Worm (Caenorhabditis elegans) whole organism, L1 larva: ENCODE results near the gene F52E10.2.

ENCODE experiments used
- C04F5.9 ChIP-seq: sonication (generic microtip); optimal IDR thresholded peaks from 2 replicates; lab custom pipeline; 2016; ENCODE audit warnings: missing genetic modification characterization, missing compliant biosample characterization
- C16A3.4 ChIP-seq: fragments of 150-350 bp; optimal IDR thresholded peaks from 2 replicates; lab custom pipeline; 2014; ENCODE audit warnings: missing biosample characterization, missing genetic modification characterization
- C34B4.2 ChIP-seq: sonication (generic microtip); optimal IDR thresholded peaks from 2 replicates; lab custom pipeline; 2017; ENCODE audit warnings: mild to moderate bottlenecking, missing genetic modification characterization, missing compliant biosample characterization
- aha-1 ChIP-seq: fragments of 150-350 bp; optimal IDR thresholded peaks from 2 replicates; lab custom pipeline; 2014; ENCODE audit warnings: missing biosample characterization, missing genetic modification characterization
- alr-1 ChIP-seq: fragments of 200-800 bp; sonication (Bioruptor generic); optimal IDR thresholded peaks from 2 replicates; lab custom pipeline; 2018; ENCODE audit warnings: borderline replicate concordance, mild to moderate bottlenecking, missing genetic modification characterization, missing compliant biosample characterization
- aly-2 ChIP-seq: fragments of 150-350 bp; optimal IDR thresholded peaks from 2 replicates; lab custom pipeline; 2014; ENCODE audit warnings: missing biosample characterization, missing genetic modification characterization
- ama-1 ChIP-seq: fragments of 150-350 bp; optimal IDR thresholded peaks from 2 replicates; lab custom pipeline; 2014
- ceh-63 ChIP-seq: fragments of 200-800 bp; sonication (Bioruptor generic); optimal IDR thresholded peaks from 2 replicates; lab custom pipeline; 2018; ENCODE audit warnings: mild to moderate bottlenecking, missing genetic modification characterization, missing compliant biosample characterization
- ceh-8 ChIP-seq: fragments of 200-800 bp; sonication (Bioruptor generic); optimal IDR thresholded peaks from 2 replicates; lab custom pipeline; 2018; ENCODE audit warnings: mild to moderate bottlenecking, missing genetic modification characterization, moderate library complexity, missing compliant biosample characterization
- ceh-88 ChIP-seq: fragments of 200-800 bp; sonication (Bioruptor generic); IDR thresholded peaks from 2 replicates; pipeline ENCODE4 v1.3.6; 2022; ENCODE audit warnings: missing genetic modification characterization, missing compliant biosample characterization
- ces-1 ChIP-seq: fragments of 150-350 bp; optimal IDR thresholded peaks from 2 replicates; lab custom pipeline; 2014; ENCODE audit warnings: missing biosample characterization, missing genetic modification reagents, missing genetic modification characterization
- dpl-1 ChIP-seq, 3 experiments: fragments of 150-350 bp in 2 of 3; sonication (generic microtip) in 1 of 3; optimal IDR thresholded peaks; 2 replicates each; lab custom pipeline; 2014 to 2017; ENCODE audit warnings: missing biosample characterization in 3 of 3, missing genetic modification characterization in 3 of 3, missing genetic modification reagents in 3 of 3
- dsc-1 ChIP-seq: sonication (generic microtip); optimal IDR thresholded peaks from 2 replicates; lab custom pipeline; 2016; ENCODE audit warnings: mild to moderate bottlenecking, missing genetic modification characterization, missing compliant biosample characterization
- efl-1 ChIP-seq, 4 experiments: fragments of 150-350 bp; optimal IDR thresholded peaks in 3 of 4; peaks in 1 of 4; 1 replicate in 1 of 4; 2 replicates in 3 of 4; lab custom pipeline; 2014; ENCODE audit warnings: missing biosample characterization in 2 of 4, missing genetic modification characterization in 2 of 4, missing genetic modification reagents in 2 of 4
- efl-3 ChIP-seq: fragments of 200-800 bp; sonication (Bioruptor generic); optimal IDR thresholded peaks from 2 replicates; lab custom pipeline; 2018; ENCODE audit warnings: mild to moderate bottlenecking, missing genetic modification characterization, missing compliant biosample characterization
- egl-13 ChIP-seq: sonication (generic microtip); optimal IDR thresholded peaks from 2 replicates; lab custom pipeline; 2016; ENCODE audit warnings: missing genotype, missing genetic modification reagents, missing genetic modification characterization, missing compliant biosample characterization
- fkh-8 ChIP-seq: sonication (generic microtip); optimal IDR thresholded peaks from 2 replicates; lab custom pipeline; 2016; ENCODE audit warnings: mild to moderate bottlenecking, missing genetic modification characterization, missing compliant biosample characterization
- fos-1 ChIP-seq: fragments of 150-350 bp; optimal IDR thresholded peaks from 2 replicates; lab custom pipeline; 2014; ENCODE audit warnings: missing biosample characterization, missing genetic modification characterization
- grh-1 ChIP-seq: fragments of 200-800 bp; sonication (Bioruptor generic); IDR thresholded peaks from 2 replicates; pipeline ENCODE4 v1.3.6; 2022; ENCODE audit warnings: missing genetic modification reagents, missing genetic modification characterization, missing compliant biosample characterization
- hlh-17 ChIP-seq: fragments of 200-800 bp; sonication (Bioruptor generic); optimal IDR thresholded peaks from 2 replicates; lab custom pipeline; 2018; ENCODE audit warnings: missing genetic modification characterization, mild to moderate bottlenecking, missing compliant biosample characterization, moderate library complexity, borderline replicate concordance
- irx-1 ChIP-seq: sonication (generic microtip); optimal IDR thresholded peaks from 2 replicates; lab custom pipeline; 2016; ENCODE audit warnings: missing genetic modification characterization, missing compliant biosample characterization
- isw-1 ChIP-seq: fragments of 200-800 bp; sonication (Bioruptor generic); IDR thresholded peaks from 2 replicates; pipeline ENCODE4 v1.3.6; 2022; ENCODE audit warnings: missing genetic modification characterization, missing compliant biosample characterization
- lin-13 ChIP-seq: fragments of 150-350 bp; optimal IDR thresholded peaks from 2 replicates; lab custom pipeline; 2014; ENCODE audit warnings: missing biosample characterization, missing genetic modification reagents, missing genetic modification characterization
- lin-15B ChIP-seq: fragments of 150-350 bp; sonication (generic microtip); optimal IDR thresholded peaks from 3 replicates; lab custom pipeline; 2014; ENCODE audit warnings: missing biosample characterization, missing genetic modification characterization
- lin-35 ChIP-seq, 2 experiments: fragments of 150-350 bp; optimal IDR thresholded peaks; 2 replicates each; lab custom pipeline; 2014; ENCODE audit warnings: missing biosample characterization in 2 of 2, missing genetic modification characterization in 2 of 2, missing genetic modification reagents in 2 of 2
- lir-3 ChIP-seq: sonication (generic microtip); optimal IDR thresholded peaks from 2 replicates; lab custom pipeline; 2016; ENCODE audit warnings: mild to moderate bottlenecking, missing genetic modification characterization, moderate library complexity, missing compliant biosample characterization; ENCODE audit not compliant: poor library complexity
- mdl-1 ChIP-seq, 2 experiments: fragments of 150-350 bp; optimal IDR thresholded peaks; 2 replicates each; lab custom pipeline; 2014 to 2017; ENCODE audit warnings: missing biosample characterization in 2 of 2, missing genetic modification characterization in 2 of 2, inconsistent platforms in 1 of 2
- mef-2 ChIP-seq: fragments of 150-350 bp; optimal IDR thresholded peaks from 2 replicates; lab custom pipeline; 2014; ENCODE audit warnings: missing biosample characterization, missing genetic modification characterization
- mep-1 ChIP-seq: fragments of 150-350 bp; optimal IDR thresholded peaks from 2 replicates; lab custom pipeline; 2014; ENCODE audit warnings: missing biosample characterization, missing genetic modification characterization
- nhr-12 ChIP-seq: sonication (generic microtip); optimal IDR thresholded peaks from 2 replicates; lab custom pipeline; 2017; ENCODE audit warnings: missing biosample characterization, missing genetic modification characterization
- nhr-19 ChIP-seq: fragments of 200-800 bp; sonication (Bioruptor generic); conservative IDR thresholded peaks from 2 replicates; pipeline ENCODE4 v1.3.6; 2022; ENCODE audit warnings: missing genetic modification characterization, missing compliant biosample characterization
- nhr-20 ChIP-seq: sonication (generic microtip); optimal IDR thresholded peaks from 2 replicates; lab custom pipeline; 2016; ENCODE audit warnings: mild to moderate bottlenecking, missing genetic modification characterization, missing compliant biosample characterization
- nhr-237 ChIP-seq: fragments of 150-350 bp; optimal IDR thresholded peaks from 2 replicates; lab custom pipeline; 2014; ENCODE audit warnings: missing biosample characterization, missing genetic modification characterization
- nhr-71 ChIP-seq: sonication (generic microtip); optimal IDR thresholded peaks from 2 replicates; lab custom pipeline; 2016; ENCODE audit warnings: mild to moderate bottlenecking, missing genetic modification characterization, moderate library complexity, missing compliant biosample characterization
- nhr-76 ChIP-seq: sonication (generic microtip); optimal IDR thresholded peaks from 2 replicates; lab custom pipeline; 2017; ENCODE audit warnings: missing biosample characterization, missing genetic modification characterization
- nhr-77 ChIP-seq: fragments of 150-350 bp; optimal IDR thresholded peaks from 2 replicates; lab custom pipeline; 2014; ENCODE audit warnings: missing biosample characterization, missing genetic modification characterization
- nhr-84 ChIP-seq: sonication (generic microtip); optimal IDR thresholded peaks from 2 replicates; lab custom pipeline; 2017; ENCODE audit warnings: missing biosample characterization, missing genetic modification characterization
- nhr-90 ChIP-seq: sonication (generic microtip); optimal IDR thresholded peaks from 2 replicates; lab custom pipeline; 2016; ENCODE audit warnings: mild to moderate bottlenecking, missing genetic modification characterization, missing compliant biosample characterization; ENCODE audit not compliant: poor library complexity
- pag-3 ChIP-seq: sonication (generic microtip); optimal IDR thresholded peaks from 2 replicates; lab custom pipeline; 2017; ENCODE audit warnings: missing genetic modification characterization, mild to moderate bottlenecking, missing compliant biosample characterization, antibody characterized with exemption, borderline replicate concordance; ENCODE audit not compliant: insufficient read depth
- pqm-1 ChIP-seq: sonication (generic microtip); optimal IDR thresholded peaks from 3 replicates; lab custom pipeline; 2017; ENCODE audit warnings: missing biosample characterization, missing genetic modification characterization
- rnt-1 ChIP-seq: sonication (generic microtip); optimal IDR thresholded peaks from 2 replicates; lab custom pipeline; 2016; ENCODE audit warnings: mild to moderate bottlenecking, missing genetic modification characterization, moderate library complexity, missing compliant biosample characterization
- snpc-4 ChIP-seq: fragments of 150-350 bp; optimal IDR thresholded peaks from 2 replicates; lab custom pipeline; 2014; ENCODE audit warnings: missing biosample characterization, missing genetic modification characterization
- sptf-1 ChIP-seq: fragments of 150-350 bp; optimal IDR thresholded peaks from 2 replicates; lab custom pipeline; 2014; ENCODE audit warnings: missing biosample characterization, missing genetic modification characterization
- sup-37 ChIP-seq: fragments of 200-800 bp; sonication (Bioruptor generic); optimal IDR thresholded peaks from 2 replicates; lab custom pipeline; 2018; ENCODE audit warnings: mild to moderate bottlenecking, missing genetic modification characterization, missing compliant biosample characterization
- swsn-7 ChIP-seq: sonication (generic microtip); optimal IDR thresholded peaks from 2 replicates; lab custom pipeline; 2016; ENCODE audit warnings: missing genetic modification characterization, missing compliant biosample characterization
- tbx-2 ChIP-seq: sonication (generic microtip); optimal IDR thresholded peaks from 2 replicates; lab custom pipeline; 2016; ENCODE audit warnings: missing genetic modification characterization, missing compliant biosample characterization
- tlp-1 ChIP-seq: fragments of 150-350 bp; optimal IDR thresholded peaks from 2 replicates; lab custom pipeline; 2014; ENCODE audit warnings: missing biosample characterization, missing genetic modification characterization
- unc-30 ChIP-seq: sonication (generic microtip); optimal IDR thresholded peaks from 2 replicates; lab custom pipeline; 2017; ENCODE audit warnings: missing biosample characterization, missing genetic modification characterization
- unc-86 ChIP-seq: sonication (generic microtip); optimal IDR thresholded peaks from 2 replicates; lab custom pipeline; 2016; ENCODE audit warnings: missing genetic modification characterization, missing compliant biosample characterization
- unc-98 ChIP-seq: fragments of 200-800 bp; sonication (Bioruptor generic); IDR thresholded peaks from 2 replicates; pipeline ENCODE4 v1.3.6; 2022; ENCODE audit warnings: missing genetic modification characterization, missing compliant biosample characterization
- vab-15 ChIP-seq: sonication (generic microtip); optimal IDR thresholded peaks from 2 replicates; lab custom pipeline; 2017; ENCODE audit warnings: missing genotype, mild to moderate bottlenecking, missing genetic modification characterization, missing compliant biosample characterization
- zip-4 ChIP-seq: fragments of 200-800 bp; sonication (Bioruptor generic); optimal IDR thresholded peaks from 2 replicates; lab custom pipeline; 2018; ENCODE audit warnings: mild to moderate bottlenecking, missing genetic modification characterization, moderate library complexity, missing compliant biosample characterization
- ztf-4 ChIP-seq: fragments of 150-350 bp; optimal IDR thresholded peaks from 2 replicates; lab custom pipeline; 2014; ENCODE audit warnings: missing biosample characterization, missing genetic modification characterization

F52E10.2 gene

ce11 chrX:16275255-16275813, 7.7 kb downstream of the F52E10.2 start, which contains the start of gene sdc-1:
Gene sdc-1, plus strand, starts transcription at chrX:16275763.
- TF ChIP-seq nhr-12 (tag; lab: Kevin White, UChicago), result no peak
- TF ChIP-seq unc-30 (tag; lab: Kevin White, UChicago), result no peak
- no peak for TF ChIP-seq snpc-4 (tag; lab: Kevin White, UChicago)
- peak; percentile 36 to 65 (median 63) for TF ChIP-seq dpl-1 (GFP tag; optimal IDR thresholded peaks at IDR 0.05; lab: Kevin White, UChicago)
- TF ChIP-seq dsc-1 (tag; lab: Kevin White, UChicago), result peak; percentile 20
- no peak for TF ChIP-seq sptf-1 (tag; lab: Kevin White, UChicago)
- TF ChIP-seq grh-1 (GFP tag; lab: Robert Waterston, UW), result no peak
- TF ChIP-seq isw-1 (GFP tag; lab: Robert Waterston, UW), result no peak
- no peak for TF ChIP-seq ceh-63 (GFP tag; lab: Kevin White, UChicago)
- no peak for TF ChIP-seq unc-98 (GFP tag; lab: Robert Waterston, UW)
- TF ChIP-seq egl-13 (tag; lab: Kevin White, UChicago), result no peak
- peak; percentile 51 for TF ChIP-seq fkh-8
- no peak for TF ChIP-seq lin-13
- TF ChIP-seq fos-1 (tag; lab: Kevin White, UChicago), result no peak
- TF ChIP-seq nhr-76 (tag; lab: Kevin White, UChicago), result no peak
- TF ChIP-seq nhr-237, result no peak
- TF ChIP-seq nhr-84 (tag; lab: Kevin White, UChicago), result no peak
- TF ChIP-seq mep-1 (tag; lab: Kevin White, UChicago), result peak; percentile 73
- no peak for TF ChIP-seq vab-15 (tag; lab: Kevin White, UChicago)
- no peak for TF ChIP-seq pag-3 (tag; lab: Kevin White, UChicago)
- TF ChIP-seq ceh-8 (GFP tag; lab: Kevin White, UChicago), result no peak
- TF ChIP-seq ces-1 (GFP tag; lab: Kevin White, UChicago), result no peak
- TF ChIP-seq unc-86 (tag; lab: Kevin White, UChicago), result no peak
- no peak for TF ChIP-seq tlp-1 (tag; lab: Kevin White, UChicago)
- TF ChIP-seq zip-4, result no peak
- no peak for TF ChIP-seq ztf-4
- peak; percentile 65 to 77 for TF ChIP-seq efl-1 (optimal IDR thresholded peaks at IDR 0.05; lab: Kevin White, UChicago)
- peak; percentile 44 to 94 for TF ChIP-seq efl-1 (GFP tag; optimal IDR thresholded peaks at IDR 0.05 in 1 of 2; lab: Kevin White, UChicago)
- peak; percentile 3 for TF ChIP-seq tbx-2 (tag; lab: Kevin White, UChicago)
- TF ChIP-seq hlh-17 (GFP tag; lab: Kevin White, UChicago), result no peak
- TF ChIP-seq sup-37 (GFP tag; lab: Kevin White, UChicago), result no peak
- no peak for TF ChIP-seq lin-15B (tag; lab: Kevin White, UChicago)
- TF ChIP-seq nhr-20 (tag; lab: Kevin White, UChicago), result peak; percentile 30
- TF ChIP-seq irx-1, result no peak
- TF ChIP-seq aha-1, result no peak
- TF ChIP-seq lin-35 (GFP tag; optimal IDR thresholded peaks at IDR 0.05; lab: Kevin White, UChicago), result peak; percentile 26 to 77
- TF ChIP-seq mef-2 (tag; lab: Kevin White, UChicago), result no peak
- no peak for TF ChIP-seq lir-3 (tag; lab: Kevin White, UChicago)
- TF ChIP-seq mdl-1 (tag; optimal IDR thresholded peaks at IDR 0.05; lab: Kevin White, UChicago), result peak in 1 of 2 experiments; percentile 52
- TF ChIP-seq C04F5.9, result no peak
- no peak for TF ChIP-seq nhr-90
- no peak for TF ChIP-seq alr-1 (tag; lab: Kevin White, UChicago)
- no peak for TF ChIP-seq ceh-88 (GFP tag; lab: Robert Waterston, UW)
- TF ChIP-seq ama-1 (lab: Kevin White, UChicago), result no peak
- TF ChIP-seq nhr-71 (tag; lab: Kevin White, UChicago), result peak; percentile 56
- TF ChIP-seq C34B4.2, result no peak
- no peak for TF ChIP-seq C16A3.4
- TF ChIP-seq efl-3 (GFP tag; lab: Kevin White, UChicago), result no peak
- TF ChIP-seq swsn-7 (tag; lab: Kevin White, UChicago), result peak; percentile 35
- TF ChIP-seq rnt-1 (tag; lab: Kevin White, UChicago), result peak; percentile 52
- TF ChIP-seq nhr-77 (tag; lab: Kevin White, UChicago), result no peak
- no peak for TF ChIP-seq pqm-1 (tag; lab: Kevin White, UChicago)
- TF ChIP-seq nhr-19 (GFP tag; lab: Robert Waterston, UW), result no peak; the same call in 1 of the 2 replicates
- no peak for TF ChIP-seq aly-2 (tag; lab: Kevin White, UChicago)
